Worm (Caenorhabditis elegans) whole organism, young adult: ENCODE measurements around the gene nhr-198.
"Not testable (repeated sequence)": the region's sequence is repeated elsewhere in the genome, so short reads cannot be mapped to it uniquely, and the experiment has no call there.

Experiments used
- B0019.2 ChIP-seq: fragments of 200-800 bp; sonication (Bioruptor generic); conservative IDR thresholded peaks from 2 replicates; pipeline ENCODE4 v1.3.6; 2022; ENCODE audit warnings: missing genetic modification reagents, missing genetic modification characterization, missing compliant biosample characterization
- B0336.3 ChIP-seq: fragments of 200-800 bp; sonication (Bioruptor generic); IDR thresholded peaks from 2 replicates; pipeline ENCODE4 v1.3.6; 2022; ENCODE audit warnings: missing genetic modification characterization, missing compliant biosample characterization
- C17E4.6 ChIP-seq: fragments of 200-800 bp; sonication (Bioruptor generic); IDR thresholded peaks from 2 replicates; pipeline ENCODE4 v1.3.6; 2022; ENCODE audit warnings: missing genetic modification reagents, missing genetic modification characterization, missing compliant biosample characterization
- F10E7.11 ChIP-seq: sonication (generic microtip); optimal IDR thresholded peaks from 2 replicates; lab custom pipeline; 2017; ENCODE audit warnings: mild to moderate bottlenecking, missing genetic modification characterization, moderate library complexity, missing compliant biosample characterization
- F22D6.2 ChIP-seq: sonication (generic microtip); optimal IDR thresholded peaks from 2 replicates; lab custom pipeline; 2016; ENCODE audit warnings: mild to moderate bottlenecking, missing genetic modification characterization, missing compliant biosample characterization
- F23B12.7 ChIP-seq: sonication (generic microtip); optimal IDR thresholded peaks from 2 replicates; lab custom pipeline; 2017; ENCODE audit warnings: missing genetic modification characterization, mild to moderate bottlenecking, missing compliant biosample characterization, antibody characterized with exemption, moderate library complexity; ENCODE audit not compliant: insufficient read depth
- F57A8.1 ChIP-seq: fragments of 200-800 bp; sonication (Bioruptor generic); optimal IDR thresholded peaks from 2 replicates; lab custom pipeline; 2018; ENCODE audit warnings: mild to moderate bottlenecking, missing genetic modification characterization, moderate library complexity, missing compliant biosample characterization
- Y53F4B.3 ChIP-seq: fragments of 200-800 bp; sonication (Bioruptor generic); IDR thresholded peaks from 2 replicates; pipeline ENCODE4 v1.3.6; 2022; ENCODE audit warnings: missing genetic modification reagents, missing genetic modification characterization, missing compliant biosample characterization
- aptf-2 ChIP-seq: fragments of 200-800 bp; sonication (Bioruptor generic); conservative IDR thresholded peaks from 2 replicates; pipeline ENCODE4 v1.3.6; 2022; ENCODE audit warnings: missing genetic modification reagents, missing genetic modification characterization, missing compliant biosample characterization
- athp-1 ChIP-seq: sonication (generic microtip); optimal IDR thresholded peaks from 2 replicates; lab custom pipeline; 2017; ENCODE audit warnings: mild to moderate bottlenecking, missing genetic modification characterization, missing compliant biosample characterization
- attf-6 ChIP-seq: fragments of 200-800 bp; sonication (Bioruptor generic); IDR thresholded peaks from 2 replicates; pipeline ENCODE4 v1.3.6; 2022; ENCODE audit warnings: missing genetic modification reagents, missing genetic modification characterization, missing compliant biosample characterization
- bed-1 ChIP-seq: fragments of 200-800 bp; sonication (Bioruptor generic); IDR thresholded peaks from 2 replicates; pipeline ENCODE4 v1.3.6; 2022; ENCODE audit warnings: missing genetic modification reagents, missing genetic modification characterization, missing compliant biosample characterization
- cebp-2 ChIP-seq: fragments of 200-800 bp; sonication (Bioruptor generic); IDR thresholded peaks from 2 replicates; pipeline ENCODE4 v1.3.6; 2022; ENCODE audit warnings: missing genetic modification characterization, missing compliant biosample characterization
- ceh-40 ChIP-seq: fragments of 200-800 bp; sonication (Bioruptor generic); IDR thresholded peaks from 2 replicates; pipeline ENCODE4 v1.3.6; 2022; ENCODE audit warnings: missing genetic modification characterization, missing compliant biosample characterization
- dox-1 ChIP-seq: fragments of 200-800 bp; sonication (Bioruptor generic); IDR thresholded peaks from 2 replicates; pipeline ENCODE4 v1.3.6; 2022; ENCODE audit warnings: missing genetic modification reagents, missing genetic modification characterization, missing compliant biosample characterization
- dpff-1 ChIP-seq: sonication (generic microtip); optimal IDR thresholded peaks from 2 replicates; lab custom pipeline; 2017; ENCODE audit warnings: mild to moderate bottlenecking, missing genetic modification characterization, missing compliant biosample characterization
- egl-18 ChIP-seq: fragments of 200-800 bp; sonication (Bioruptor generic); IDR thresholded peaks from 2 replicates; pipeline ENCODE4 v1.3.6; 2022; ENCODE audit warnings: missing genetic modification reagents, missing genetic modification characterization, missing compliant biosample characterization
- ekl-4 ChIP-seq: fragments of 200-800 bp; sonication (Bioruptor generic); IDR thresholded peaks from 2 replicates; pipeline ENCODE4 v1.3.6; 2022; ENCODE audit warnings: missing genetic modification reagents, missing genetic modification characterization, missing compliant biosample characterization
- ets-4 ChIP-seq: fragments of 200-800 bp; sonication (Bioruptor generic); optimal IDR thresholded peaks from 2 replicates; lab custom pipeline; 2018; ENCODE audit warnings: mild to moderate bottlenecking, missing genetic modification characterization, missing compliant biosample characterization
- hlh-12 ChIP-seq: sonication (generic microtip); optimal IDR thresholded peaks from 2 replicates; lab custom pipeline; 2016; ENCODE audit warnings: missing genetic modification characterization, missing compliant biosample characterization
- hmg-1.2 ChIP-seq: fragments of 200-800 bp; sonication (Bioruptor generic); IDR thresholded peaks from 2 replicates; pipeline ENCODE4 v1.3.6; 2022; ENCODE audit warnings: missing genetic modification reagents, missing genetic modification characterization, missing compliant biosample characterization
- lin-26 ChIP-seq: fragments of 200-800 bp; sonication (Bioruptor generic); IDR thresholded peaks from 2 replicates; pipeline ENCODE4 v1.3.6; 2022; ENCODE audit warnings: missing genetic modification reagents, missing genetic modification characterization, missing compliant biosample characterization
- lin-35 ChIP-seq, 3 experiments: fragments of 150-350 bp in 2 of 3; sonication (generic microtip) in 1 of 3; optimal IDR thresholded peaks; 2 replicates each; lab custom pipeline; 2014 to 2018; ENCODE audit warnings: missing biosample characterization in 3 of 3, missing genetic modification characterization in 3 of 3, missing genetic modification reagents in 3 of 3
- madf-10 ChIP-seq: sonication (generic microtip); optimal IDR thresholded peaks from 2 replicates; lab custom pipeline; 2016; ENCODE audit warnings: mild to moderate bottlenecking, missing genetic modification characterization, missing compliant biosample characterization
- nfyb-1 ChIP-seq: fragments of 200-800 bp; sonication (Bioruptor generic); IDR thresholded peaks from 2 replicates; pipeline ENCODE4 v1.3.6; 2022; ENCODE audit warnings: missing genetic modification reagents, missing genetic modification characterization, missing compliant biosample characterization
- nhr-90 ChIP-seq: sonication (generic microtip); optimal IDR thresholded peaks from 2 replicates; lab custom pipeline; 2016; ENCODE audit warnings: missing genotype, mild to moderate bottlenecking, missing genetic modification characterization, missing compliant biosample characterization
- pbrm-1 ChIP-seq: fragments of 200-800 bp; sonication (Bioruptor generic); IDR thresholded peaks from 2 replicates; pipeline ENCODE4 v1.3.6; 2022; ENCODE audit warnings: missing genetic modification reagents, missing genetic modification characterization, missing compliant biosample characterization
- rpc-1 ChIP-seq, 2 experiments: fragments of 150-350 bp in 1 of 2; sonication (generic microtip) in 1 of 2; optimal IDR thresholded peaks; 2 replicates each; lab custom pipeline; 2014 to 2018; ENCODE audit warnings: missing biosample characterization in 1 of 2, missing genetic modification characterization in 1 of 2, missing genetic modification reagents in 1 of 2, missing genotype in 1 of 2
- snpc-1.1 ChIP-seq: sonication (generic microtip); optimal IDR thresholded peaks from 2 replicates; lab custom pipeline; 2017; ENCODE audit warnings: missing genetic modification characterization, mild to moderate bottlenecking, missing compliant biosample characterization, antibody characterized with exemption, moderate library complexity, missing genotype, missing genetic modification reagents; ENCODE audit not compliant: insufficient read depth
- snpc-3.4 ChIP-seq: sonication (generic microtip); optimal IDR thresholded peaks from 2 replicates; lab custom pipeline; 2017; ENCODE audit warnings: missing genetic modification characterization, mild to moderate bottlenecking, missing compliant biosample characterization, antibody characterized with exemption, moderate library complexity, missing genotype, missing genetic modification reagents
- unc-130 ChIP-seq: sonication (generic microtip); optimal IDR thresholded peaks from 2 replicates; lab custom pipeline; 2016; ENCODE audit warnings: missing genetic modification reagents, missing genetic modification characterization, missing compliant biosample characterization
- zfh-2 ChIP-seq: fragments of 200-800 bp; sonication (Bioruptor generic); conservative IDR thresholded peaks from 2 replicates; pipeline ENCODE4 v1.3.6; 2022; ENCODE audit warnings: missing genetic modification reagents, missing genetic modification characterization, missing compliant biosample characterization
- ztf-22 ChIP-seq: fragments of 200-800 bp; sonication (Bioruptor generic); optimal IDR thresholded peaks from 2 replicates; lab custom pipeline; 2018; ENCODE audit warnings: mild to moderate bottlenecking, missing genetic modification characterization, moderate library complexity, missing compliant biosample characterization

The nhr-198 gene

ce11 chrV:15668200-15668599 is 25.6 kb upstream of the nhr-198 start, which contains the start of gene F53E4.1:
Gene F53E4.1, minus strand, starts transcription at chrV:15668300.
- not testable (repeated sequence) for TF ChIP-seq rpc-1 (optimal IDR thresholded peaks at IDR 0.05; lab: Kevin White, UChicago)
- TF ChIP-seq rpc-1 (tag; optimal IDR thresholded peaks at IDR 0.05; lab: Kevin White, UChicago) = peak; percentile 12

- TF ChIP-seq unc-130 (no peak), B0336.3 (GFP tag; lab: Robert Waterston, UW) (no peak)
These were observed 24.9 kb upstream of the nhr-198 start, which contains the start of gene K06B4.4 for ce11 chrV:15668870-15669269. Gene K06B4.4, plus strand, starts transcription at chrV:15669170.

- TF ChIP-seq Y53F4B.3 (GFP tag; lab: Robert Waterston, UW); snpc-1.1 (tag; lab: Kevin White, UChicago); cebp-2 (GFP tag; lab: Robert Waterston, UW): not testable (repeated sequence)
These were observed 23.7 kb upstream of the nhr-198 start, which contains the start of gene K06B4.15 for ce11 chrV:15670139-15670538. Gene K06B4.15, plus strand, starts transcription at chrV:15670439.

ce11 chrV:15673707-15674106 is 20.1 kb upstream of the nhr-198 start, which contains the start of gene nhr-51:
Gene nhr-51, plus strand, starts transcription at chrV:15674007.
- TF ChIP-seq ztf-22 (GFP tag; lab: Kevin White, UChicago) = no peak
- no peak for TF ChIP-seq dpff-1 (tag; lab: Kevin White, UChicago)
- TF ChIP-seq ets-4 (GFP tag; lab: Kevin White, UChicago) = no peak
- TF ChIP-seq rpc-1 (optimal IDR thresholded peaks at IDR 0.05; lab: Kevin White, UChicago) = no peak
- no peak for TF ChIP-seq rpc-1 (tag; optimal IDR thresholded peaks at IDR 0.05; lab: Kevin White, UChicago)
- no peak for TF ChIP-seq B0019.2 (GFP tag; lab: Robert Waterston, UW)
- no peak for TF ChIP-seq egl-18 (GFP tag; lab: Robert Waterston, UW)
- no peak for TF ChIP-seq F57A8.1 (GFP tag; lab: Kevin White, UChicago)

- peak; percentile 72 for TF ChIP-seq zfh-2
- TF ChIP-seq B0019.2 (GFP tag; lab: Robert Waterston, UW) = no peak
- no peak for TF ChIP-seq hmg-1.2 (GFP tag; lab: Robert Waterston, UW)
- TF ChIP-seq bed-1 (GFP tag; lab: Robert Waterston, UW) = 0 out of 2 replicates have a peak, but pooled peaks have one; percentile 71
- TF ChIP-seq, all 124 proteins: peak for 2
These were observed 18.9 kb upstream of the nhr-198 start for ce11 chrV:15674899-15675298.

ce11 chrV:15677222-15677621 is 16.6 kb upstream of the nhr-198 start, which contains the start of gene nhr-52:
Gene nhr-52, plus strand, starts transcription at chrV:15677522.
- TF ChIP-seq nhr-90 (tag; lab: Kevin White, UChicago) (no peak), snpc-3.4 (tag; lab: Kevin White, UChicago) (no peak)

ce11 chrV:15685599-15685998 is 8.2 kb upstream of the nhr-198 start, which contains the start of gene nhr-196:
Gene nhr-196, plus strand, starts transcription at chrV:15685716.
- TF ChIP-seq nfyb-1 = no peak
- no peak for TF ChIP-seq pbrm-1 (GFP tag; lab: Robert Waterston, UW)
- no peak for TF ChIP-seq aptf-2 (GFP tag; lab: Robert Waterston, UW)
- TF ChIP-seq zfh-2 = no peak
- no peak for TF ChIP-seq F10E7.11 (tag; lab: Kevin White, UChicago)
- TF ChIP-seq lin-35 (GFP tag; optimal IDR thresholded peaks at IDR 0.05; lab: Kevin White, UChicago) = no peak
- no peak for TF ChIP-seq lin-26
- no peak for TF ChIP-seq C17E4.6 (GFP tag; lab: Robert Waterston, UW)
- TF ChIP-seq madf-10 (tag; lab: Kevin White, UChicago) = no peak
- no peak for TF ChIP-seq dox-1 (GFP tag; lab: Robert Waterston, UW)
- no peak for TF ChIP-seq athp-1 (tag; lab: Kevin White, UChicago)
- no peak for TF ChIP-seq attf-6 (GFP tag; lab: Robert Waterston, UW)
- TF ChIP-seq F23B12.7 (tag; lab: Kevin White, UChicago) = no peak
- TF ChIP-seq F22D6.2 (tag; lab: Kevin White, UChicago) = no peak
- TF ChIP-seq bed-1 (GFP tag; lab: Robert Waterston, UW) = no peak
- TF ChIP-seq hlh-12 = no peak
- no peak for TF ChIP-seq ceh-40 (GFP tag; lab: Robert Waterston, UW)
- no peak for TF ChIP-seq ztf-22 (GFP tag; lab: Kevin White, UChicago)
- TF ChIP-seq ekl-4 (GFP tag; lab: Robert Waterston, UW) = no peak
- TF ChIP-seq, all 124 proteins: peak for 0
